Worm (Caenorhabditis elegans): ENCODE data around the gene C55B6.4.

ce11 chrX:7157483-7157882, 30.0 kb downstream of the C55B6.4 start:
- TF ChIP-seq ztf-11 (tag; optimal IDR thresholded peaks at IDR 0.05) (no peak), elt-2 (tag; optimal IDR thresholded peaks at IDR 0.05) (no peak), egl-27 (tag; optimal IDR thresholded peaks at IDR 0.05) (no peak), nhr-77 (tag; optimal IDR thresholded peaks at IDR 0.05) (no peak), ceh-16 (tag; optimal IDR thresholded peaks at IDR 0.05) (no peak), mdl-1 (tag; optimal IDR thresholded peaks at IDR 0.05) (no peak), unc-39 (tag; optimal IDR thresholded peaks at IDR 0.05) (no peak), lsy-12 (tag; optimal IDR thresholded peaks at IDR 0.05) (no peak), nfya-1 (tag; optimal IDR thresholded peaks at IDR 0.05; ENCODE audit: insufficient read depth) (no peak), nhr-28 (tag; optimal IDR thresholded peaks at IDR 0.05) (no peak), elt-3 (tag; optimal IDR thresholded peaks at IDR 0.05) (no peak), nhr-12 (tag; optimal IDR thresholded peaks at IDR 0.05) (no peak), R02D3.7 (tag; optimal IDR thresholded peaks at IDR 0.05) (no peak)
